Worm (Caenorhabditis elegans) whole organism, L4 larva: ENCODE results near the gene F35C5.1.

Source experiments
- F26F4.8 ChIP-seq: fragments of 200-800 bp; sonication (Bioruptor generic); conservative IDR thresholded peaks from 2 replicates; pipeline ENCODE4 v1.3.6; 2022; ENCODE audit warnings: missing genetic modification characterization, missing compliant biosample characterization
- F44E2.7 ChIP-seq: fragments of 200-800 bp; sonication (Bioruptor generic); IDR thresholded peaks from 2 replicates; pipeline ENCODE4 v2.1.2; 2022; ENCODE audit warnings: missing genetic modification characterization, missing compliant biosample characterization
- T26A8.4 ChIP-seq: fragments of 200-800 bp; sonication (Bioruptor generic); IDR thresholded peaks from 2 replicates; pipeline ENCODE4 v1.3.6; 2022; ENCODE audit warnings: missing genetic modification characterization, missing compliant biosample characterization
- Y75B8A.6 ChIP-seq: fragments of 200-800 bp; sonication (Bioruptor generic); IDR thresholded peaks from 2 replicates; pipeline ENCODE4 v1.3.6; 2022; ENCODE audit warnings: missing genetic modification reagents, missing genetic modification characterization, missing compliant biosample characterization
- aha-1 ChIP-seq: fragments of 150-350 bp; peaks from one replicate; lab custom pipeline; 2014; ENCODE audit warnings: missing biosample characterization, missing genetic modification characterization
- aly-2 ChIP-seq: sonication (generic microtip); optimal IDR thresholded peaks from 2 replicates; lab custom pipeline; 2018; ENCODE audit warnings: missing biosample characterization, missing genetic modification characterization
- ama-1 ChIP-seq: fragments of 150-350 bp; optimal IDR thresholded peaks from 2 replicates; lab custom pipeline; 2014; ENCODE audit warnings: inconsistent platforms, mixed read lengths
- attf-4 ChIP-seq: sonication (generic microtip); optimal IDR thresholded peaks from 3 replicates; lab custom pipeline; 2017; ENCODE audit warnings: missing biosample characterization, missing genetic modification characterization
- ctbp-1 ChIP-seq: fragments of 200-800 bp; sonication (Bioruptor generic); IDR thresholded peaks from 2 replicates; pipeline ENCODE4 v1.3.6; 2022; ENCODE audit warnings: missing genetic modification reagents, missing genetic modification characterization, missing compliant biosample characterization
- daf-16 ChIP-seq, 3 experiments: sonication (generic microtip); optimal IDR thresholded peaks; 2 replicates each; lab custom pipeline; 2016 to 2017; ENCODE audit warnings: missing genetic modification characterization in 3 of 3, missing genetic modification reagents in 3 of 3, mild to moderate bottlenecking in 2 of 3, missing compliant biosample characterization in 2 of 3, missing biosample characterization in 1 of 3, moderate library complexity in 1 of 3
- dmd-6 ChIP-seq: fragments of 200-800 bp; sonication (Bioruptor generic); IDR thresholded peaks from 2 replicates; pipeline ENCODE4 v1.3.6; 2022; ENCODE audit warnings: missing genetic modification reagents, missing genetic modification characterization, missing compliant biosample characterization
- dmd-8 ChIP-seq: fragments of 200-800 bp; sonication (Bioruptor generic); IDR thresholded peaks from 2 replicates; pipeline ENCODE4 v1.3.6; 2022; ENCODE audit warnings: missing genetic modification characterization, missing compliant biosample characterization
- dpl-1 ChIP-seq: fragments of 150-350 bp; optimal IDR thresholded peaks from 2 replicates; lab custom pipeline; 2014; ENCODE audit warnings: missing biosample characterization, missing genetic modification reagents, missing genetic modification characterization
- lim-7 ChIP-seq: fragments of 200-800 bp; sonication (Bioruptor generic); IDR thresholded peaks from 2 replicates; pipeline ENCODE4 v1.3.6; 2022; ENCODE audit warnings: missing genetic modification characterization, missing compliant biosample characterization
- lin-15B ChIP-seq: fragments of 150-350 bp; sonication (generic microtip); optimal IDR thresholded peaks from 3 replicates; lab custom pipeline; 2014; ENCODE audit warnings: missing biosample characterization, missing genetic modification characterization
- lin-29 ChIP-seq: fragments of 200-800 bp; sonication (Bioruptor generic); IDR thresholded peaks from 2 replicates; pipeline ENCODE4 v1.3.6; 2022; ENCODE audit warnings: missing genetic modification reagents, missing genetic modification characterization, missing compliant biosample characterization
- madf-5 ChIP-seq, 2 experiments: fragments of 200-800 bp; sonication (Bioruptor generic); IDR thresholded peaks; 2 replicates each; pipeline ENCODE4 v1.3.6; 2022; ENCODE audit warnings: missing compliant biosample characterization in 2 of 2, missing genetic modification characterization in 2 of 2
- madf-9 ChIP-seq: fragments of 200-800 bp; sonication (Bioruptor generic); conservative IDR thresholded peaks from 2 replicates; pipeline ENCODE4 v1.3.6; 2022; ENCODE audit warnings: missing genetic modification reagents, missing genetic modification characterization, missing compliant biosample characterization
- mep-1 ChIP-seq: fragments of 150-350 bp; sonication (generic microtip); optimal IDR thresholded peaks from 3 replicates; lab custom pipeline; 2014; ENCODE audit warnings: missing biosample characterization, missing genetic modification characterization
- mxl-2 ChIP-seq: fragments of 200-800 bp; sonication (Bioruptor generic); conservative IDR thresholded peaks from 2 replicates; pipeline ENCODE4 v1.3.6; 2022; ENCODE audit warnings: missing genetic modification reagents, missing genetic modification characterization, missing compliant biosample characterization
- nhr-10 ChIP-seq: fragments of 150-350 bp; optimal IDR thresholded peaks from 2 replicates; lab custom pipeline; 2014; ENCODE audit warnings: missing biosample characterization, missing genetic modification characterization
- nhr-102 ChIP-seq: sonication (generic microtip); optimal IDR thresholded peaks from 2 replicates; lab custom pipeline; 2016; ENCODE audit warnings: mild to moderate bottlenecking, missing genetic modification characterization, moderate library complexity, missing compliant biosample characterization
- nhr-11 ChIP-seq: fragments of 150-350 bp; optimal IDR thresholded peaks from 2 replicates; lab custom pipeline; 2014; ENCODE audit warnings: missing biosample characterization, missing genetic modification characterization
- nhr-237 ChIP-seq: sonication (generic microtip); optimal IDR thresholded peaks from 2 replicates; lab custom pipeline; 2017; ENCODE audit warnings: missing biosample characterization, missing genetic modification characterization
- nhr-25 ChIP-seq: sonication (generic microtip); optimal IDR thresholded peaks from 2 replicates; lab custom pipeline; 2017; ENCODE audit warnings: missing genetic modification characterization, mild to moderate bottlenecking, missing compliant biosample characterization, antibody characterized with exemption, moderate library complexity, borderline replicate concordance; ENCODE audit not compliant: insufficient read depth
- nhr-28 ChIP-seq: fragments of 150-350 bp; optimal IDR thresholded peaks from 2 replicates; lab custom pipeline; 2014; ENCODE audit warnings: missing biosample characterization, missing genetic modification characterization
- nhr-48 ChIP-seq: sonication (generic microtip); optimal IDR thresholded peaks from 2 replicates; lab custom pipeline; 2016; ENCODE audit warnings: mild to moderate bottlenecking, missing genetic modification characterization, missing compliant biosample characterization
- nhr-77 ChIP-seq: fragments of 150-350 bp; optimal IDR thresholded peaks from 2 replicates; lab custom pipeline; 2014; ENCODE audit warnings: missing biosample characterization, missing genetic modification characterization
- pha-4 ChIP-seq, 2 experiments: fragments of 150-350 bp in 1 of 2; fragments of 200-800 bp in 1 of 2; sonication (Bioruptor generic) in 1 of 2; IDR thresholded peaks in 1 of 2; optimal IDR thresholded peaks in 1 of 2; 2 replicates each; pipeline versions ENCODE4 v1.3.6 to Lab custom; 2014 to 2022; ENCODE audit warnings: missing genetic modification characterization in 2 of 2, missing genetic modification reagents in 2 of 2, missing biosample characterization in 1 of 2, missing compliant biosample characterization in 1 of 2
- pqm-1 ChIP-seq: sonication (generic microtip); optimal IDR thresholded peaks from 2 replicates; lab custom pipeline; 2017; ENCODE audit warnings: missing biosample characterization, missing genetic modification characterization
- snpc-1.2 ChIP-seq: fragments of 200-800 bp; sonication (Bioruptor generic); IDR thresholded peaks from 2 replicates; pipeline ENCODE4 v1.3.6; 2022; ENCODE audit warnings: missing genetic modification reagents, missing genetic modification characterization, missing compliant biosample characterization
- spr-3 ChIP-seq: fragments of 200-800 bp; sonication (Bioruptor generic); optimal IDR thresholded peaks from 2 replicates; lab custom pipeline; 2018; ENCODE audit warnings: mild to moderate bottlenecking, missing genetic modification characterization, missing compliant biosample characterization
- tra-1 ChIP-seq: fragments of 200-800 bp; sonication (Bioruptor generic); IDR thresholded peaks from 2 replicates; pipeline ENCODE4 v1.3.6; 2022; ENCODE audit warnings: missing genetic modification reagents, missing genetic modification characterization, missing compliant biosample characterization
- vab-7 ChIP-seq: fragments of 200-800 bp; sonication (Bioruptor generic); IDR thresholded peaks from 2 replicates; pipeline ENCODE4 v1.3.6; 2022; ENCODE audit warnings: missing genetic modification reagents, missing genetic modification characterization, missing compliant biosample characterization
- zfp-2 ChIP-seq: sonication (generic microtip); optimal IDR thresholded peaks from 2 replicates; lab custom pipeline; 2016; ENCODE audit warnings: mild to moderate bottlenecking, missing genetic modification characterization, missing compliant biosample characterization
- zfp-3 ChIP-seq: fragments of 200-800 bp; sonication (Bioruptor generic); conservative IDR thresholded peaks from 2 replicates; pipeline ENCODE4 v1.3.6; 2022; ENCODE audit warnings: missing genetic modification reagents, missing genetic modification characterization, missing compliant biosample characterization
- zip-11 ChIP-seq: fragments of 200-800 bp; sonication (Bioruptor generic); IDR thresholded peaks from 2 replicates; pipeline ENCODE4 v1.3.6; 2022; ENCODE audit warnings: missing genetic modification characterization, missing compliant biosample characterization
- ztf-11 ChIP-seq: fragments of 150-350 bp; optimal IDR thresholded peaks from 2 replicates; lab custom pipeline; 2014; ENCODE audit warnings: missing biosample characterization, missing genetic modification characterization

The F35C5.1 gene

DNA sequence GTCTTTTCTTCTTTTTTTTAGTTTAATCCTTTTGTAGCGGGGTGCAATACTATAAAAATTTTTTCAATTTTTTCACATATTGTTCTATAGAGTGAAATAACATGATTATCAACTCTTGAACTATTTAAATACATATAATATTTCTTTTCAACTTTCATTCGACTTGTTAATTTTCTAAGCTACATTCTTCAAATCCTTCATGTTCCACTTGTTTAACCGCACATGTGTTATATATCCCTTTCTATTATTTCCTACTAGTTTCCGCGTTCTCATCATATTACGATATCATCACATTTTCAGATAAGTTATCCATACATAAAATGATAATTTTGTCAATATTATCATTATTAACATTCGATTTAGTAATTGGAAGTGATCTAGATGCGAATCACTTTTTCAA lies 24.7 kb upstream of the F35C5.1 start, which contains the start of gene Y46G5A.29:
TSS of gene Y46G5A.29 (plus strand) at position 301 of the 400 bp plus-strand sequence.
- TF ChIP-seq mep-1 (tag; lab: Kevin White, UChicago) (no peak), mxl-2 (GFP tag; lab: Robert Waterston, UW) (no peak), nhr-237 (tag; lab: Kevin White, UChicago) (no peak), ctbp-1 (GFP tag; lab: Robert Waterston, UW) (no peak), aly-2 (tag; lab: Kevin White, UChicago) (no peak), pha-4 (GFP tag; IDR thresholded peaks at IDR 0.05; lab: Robert Waterston, UW) (no peak), pha-4 (tag; optimal IDR thresholded peaks at IDR 0.05; lab: Kevin White, UChicago) (no peak), dmd-6 (GFP tag; lab: Robert Waterston, UW) (no peak), snpc-1.2 (GFP tag; lab: Robert Waterston, UW) (no peak), lim-7 (GFP tag; lab: Robert Waterston, UW) (no peak), nhr-10 (tag; lab: Kevin White, UChicago) (no peak), zfp-3 (GFP tag; lab: Robert Waterston, UW) (no peak), nhr-11 (no peak), Y75B8A.6 (GFP tag; lab: Robert Waterston, UW) (no peak)

DNA sequence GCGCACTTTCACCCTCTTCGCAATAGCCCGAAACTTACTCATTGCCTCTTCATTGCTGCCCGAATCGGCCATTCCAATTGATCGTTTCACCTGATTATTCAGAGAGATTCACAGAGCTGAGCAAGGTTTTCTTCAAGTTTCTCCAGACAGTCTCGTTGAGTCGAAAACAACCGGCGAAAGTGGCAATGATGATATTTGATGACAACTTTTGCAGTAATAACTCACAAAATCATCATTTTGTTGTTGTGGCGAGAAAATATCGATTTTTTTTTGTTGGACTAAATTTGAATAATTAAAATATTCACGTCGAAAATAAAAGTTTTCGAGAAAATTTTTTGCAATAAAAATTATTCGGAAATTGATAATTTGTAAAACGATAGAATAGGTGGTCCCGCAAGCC lies 15.0 kb upstream of the F35C5.1 start, which contains the start of gene snf-5:
TSS of gene snf-5 (minus strand) at position 182 of the 400 bp plus-strand sequence.
- TF ChIP-seq madf-5 (GFP tag; IDR thresholded peaks at IDR 0.05; lab: Robert Waterston, UW): no peak
- TF ChIP-seq pqm-1 (tag; lab: Kevin White, UChicago): no peak
- TF ChIP-seq nhr-102 (tag; lab: Kevin White, UChicago): no peak
- TF ChIP-seq mep-1 (tag; lab: Kevin White, UChicago): no peak
- TF ChIP-seq nhr-77 (tag; lab: Kevin White, UChicago): no peak
- no peak for TF ChIP-seq ztf-11 (tag; lab: Kevin White, UChicago)
- TF ChIP-seq madf-9: no peak
- no peak for TF ChIP-seq zfp-3 (GFP tag; lab: Robert Waterston, UW)
- TF ChIP-seq zfp-2: no peak
- no peak for TF ChIP-seq nhr-28 (tag; lab: Kevin White, UChicago)
- no peak for TF ChIP-seq dpl-1
- TF ChIP-seq tra-1 (GFP tag; lab: Robert Waterston, UW): no peak
- TF ChIP-seq lin-15B (tag; lab: Kevin White, UChicago): no peak
- no peak for TF ChIP-seq lin-29 (GFP tag; lab: Robert Waterston, UW)
- TF ChIP-seq F26F4.8 (GFP tag; lab: Robert Waterston, UW): no peak
- TF ChIP-seq spr-3: no peak
- TF ChIP-seq vab-7 (GFP tag; lab: Robert Waterston, UW): no peak
- TF ChIP-seq, all 104 proteins: peak for 0

DNA sequence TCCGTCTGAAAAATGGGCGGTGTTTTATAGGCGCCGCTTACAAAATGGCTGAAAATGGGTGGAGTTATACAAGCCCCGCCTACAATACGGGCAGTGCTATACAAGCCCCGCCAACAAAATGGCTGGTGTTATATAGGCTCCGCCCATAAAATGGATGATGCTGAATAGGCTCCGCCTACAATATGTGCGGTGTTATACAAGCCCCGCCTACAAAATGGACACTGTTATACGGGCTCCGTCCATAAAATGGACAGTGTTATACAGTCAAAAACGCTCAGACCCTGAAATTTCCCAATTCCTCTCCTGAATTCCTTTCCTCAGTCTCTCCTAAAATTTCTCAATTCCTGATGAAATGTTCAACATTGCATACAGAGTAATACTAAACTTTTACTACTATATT lies 14.5 kb upstream of the F35C5.1 start:
- TF ChIP-seq aha-1 (tag; lab: Kevin White, UChicago) (peak; percentile 85), dmd-8 (GFP tag; lab: Robert Waterston, UW) (0 out of 2 replicates have a peak, but pooled peaks have one; percentile 60), mep-1 (tag; lab: Kevin White, UChicago) (no peak), F44E2.7 (0 out of 2 replicates have a peak, but pooled peaks have one; percentile 25), nhr-25 (no peak), nhr-77 (tag; lab: Kevin White, UChicago) (peak; percentile 1), T26A8.4 (GFP tag; lab: Robert Waterston, UW) (0 out of 2 replicates have a peak, but pooled peaks have one; percentile 13), aly-2 (tag; lab: Kevin White, UChicago) (no peak), ama-1 (lab: Kevin White, UChicago) (peak; percentile 56)
- TF ChIP-seq, all 104 proteins: peak for 6

DNA sequence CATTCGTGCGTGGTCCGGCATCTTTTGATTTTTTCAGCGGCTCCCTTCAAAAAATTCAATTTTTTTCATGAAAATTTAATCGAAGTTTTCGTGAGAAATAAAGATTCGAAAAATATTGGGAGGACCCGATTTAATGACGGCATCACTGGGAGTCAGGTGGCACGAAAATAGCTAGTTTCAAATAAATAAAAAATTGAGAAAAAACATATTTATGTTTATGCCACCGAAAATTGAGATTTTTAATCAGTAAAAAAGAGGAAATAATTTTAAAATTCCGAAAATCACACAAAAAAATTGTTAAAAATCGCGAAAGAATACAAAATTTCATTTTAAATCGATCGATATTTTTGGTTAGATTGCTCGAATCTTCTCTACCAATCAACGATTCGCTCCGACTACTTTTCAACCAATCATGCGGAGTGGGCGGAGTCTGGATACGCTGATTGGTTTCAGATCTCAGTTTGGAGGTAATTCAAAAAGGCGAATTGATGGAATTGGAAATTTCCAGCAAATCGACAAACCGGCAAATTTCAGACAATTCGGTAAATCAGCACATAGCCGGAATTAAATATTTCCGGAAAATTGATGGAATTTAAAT lies 2.4 kb upstream of the F35C5.1 start, which contains the start of gene gsy-1:
TSS of gene gsy-1 (minus strand) at position 51 of the 598 bp plus-strand sequence.
- TF ChIP-seq vab-7 (GFP tag; lab: Robert Waterston, UW): no peak
- TF ChIP-seq lin-15B (tag; lab: Kevin White, UChicago): no peak
- TF ChIP-seq aly-2 (tag; lab: Kevin White, UChicago): no peak
- TF ChIP-seq daf-16 (GFP tag; optimal IDR thresholded peaks at IDR 0.05; lab: Kevin White, UChicago): peak in 1 of 2 experiments; percentile 52
- no peak for TF ChIP-seq daf-16 (tag; optimal IDR thresholded peaks at IDR 0.05; lab: Kevin White, UChicago)
- no peak for TF ChIP-seq nhr-48 (tag; lab: Kevin White, UChicago)
- no peak for TF ChIP-seq zip-11 (GFP tag; lab: Robert Waterston, UW)
- TF ChIP-seq attf-4 (tag; lab: Kevin White, UChicago): no peak
